Fruit fly (Drosophila melanogaster): ENCODE data around the gene CG10657.

The CG10657 gene

DNA sequence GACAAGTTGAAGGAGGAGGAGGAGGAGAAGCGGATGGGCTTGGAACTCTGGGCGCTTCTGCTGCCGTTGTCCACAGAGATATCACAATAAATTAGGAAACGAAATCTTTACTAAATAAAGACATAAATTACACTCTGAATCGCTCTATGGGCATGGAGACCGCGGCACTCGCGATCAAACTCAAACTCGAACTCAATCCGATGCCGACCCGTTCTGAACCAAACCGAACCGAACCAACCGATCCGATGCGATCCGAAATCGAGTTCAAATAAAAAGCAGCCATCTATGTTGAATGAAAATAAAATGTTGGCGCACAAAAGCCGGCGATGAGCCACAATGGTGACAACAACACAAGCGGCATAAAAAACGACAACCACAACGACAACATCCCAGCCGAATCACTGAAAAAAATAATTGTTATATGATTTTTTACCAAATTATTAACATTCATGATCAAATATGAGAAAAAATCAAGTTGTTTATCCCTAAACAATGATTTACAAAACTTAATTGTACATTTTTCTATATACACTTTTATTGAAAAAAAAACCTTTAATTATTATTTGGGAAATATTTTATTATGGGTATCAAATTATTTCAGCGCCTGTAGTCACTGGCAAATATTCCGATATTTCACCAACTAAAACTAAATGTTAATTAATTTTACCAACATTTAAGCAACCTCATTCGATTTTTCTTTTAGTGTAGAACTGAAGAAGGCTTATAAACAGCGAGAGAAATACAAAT lies 39.9 kb downstream of the CG10657 start (continued):
- TF ChIP-seq CG17328 (GFP tag; IDR thresholded peaks at IDR 0.05) (peak; percentile 75), CG18262 (tag; optimal IDR thresholded peaks at IDR 0.05) (peak; percentile 96), so (GFP tag; IDR thresholded peaks at IDR 0.05) (peak; percentile 42; the same call in 1 of the 3 replicates), CG7357 (GFP tag; IDR thresholded peaks at IDR 0.05) (0 out of 3 replicates have a peak, but pooled peaks have one; percentile 33), CG6791 (GFP tag; IDR thresholded peaks at IDR 0.05; ENCODE audit: partially characterized antibody) (no peak), CG9817 (tag; optimal IDR thresholded peaks at IDR 0.05) (peak; percentile 31), CG10979 (tag; optimal IDR thresholded peaks at IDR 0.05) (peak; percentile 97), ttk (GFP tag; IDR thresholded peaks at IDR 0.05) (peak; percentile 37), Ssrp (tag; optimal IDR thresholded peaks at IDR 0.05) (peak; percentile 90), CG10267 (tag; optimal IDR thresholded peaks at IDR 0.05) (peak; percentile 91), CG11504 (tag; optimal IDR thresholded peaks at IDR 0.05) (peak; percentile 92), CG2712 (tag; optimal IDR thresholded peaks at IDR 0.05) (peak; percentile 94), z (GFP tag; IDR thresholded peaks at IDR 0.05) (peak; percentile 62; the same call in 1 of the 3 replicates), crp (GFP tag; optimal IDR thresholded peaks at IDR 0.05) (peak in 1 of 2 experiments; percentile 17), CG8388 (GFP tag; optimal IDR thresholded peaks at IDR 0.05) (peak; percentile 92), Sox100B (GFP tag; optimal IDR thresholded peaks at IDR 0.05) (peak; percentile 93), Oaz (GFP tag; IDR thresholded peaks at IDR 0.05) (no peak), mam (GFP tag; optimal IDR thresholded peaks at IDR 0.05) (peak; percentile 16), CG6813 (GFP tag; optimal IDR thresholded peaks at IDR 0.05) (peak; percentile 58), tap (tag; optimal IDR thresholded peaks at IDR 0.05) (peak; percentile 71), sqz (GFP tag; optimal IDR thresholded peaks at IDR 0.05) (peak; percentile 84), CG12769 (tag; optimal IDR thresholded peaks at IDR 0.05) (no peak), stc (GFP tag; IDR thresholded peaks at IDR 0.05) (no peak), kah (GFP tag; optimal IDR thresholded peaks at IDR 0.05) (peak; percentile 46), scrt (GFP tag; optimal IDR thresholded peaks at IDR 0.05) (peak; percentile 51), ind (GFP tag; optimal IDR thresholded peaks at IDR 0.05) (peak; percentile 62), Ptx1 (GFP tag; IDR thresholded peaks at IDR 0.05) (peak; percentile 72), crol (GFP tag; IDR thresholded peaks at IDR 0.05) (no peak), pnt (GFP tag; optimal IDR thresholded peaks at IDR 0.05) (peak; percentile 22), repo (GFP tag; optimal IDR thresholded peaks at IDR 0.05) (no peak), Lhr (GFP tag; optimal IDR thresholded peaks at IDR 0.05) (peak; percentile 63), gcm2 (GFP tag; optimal IDR thresholded peaks at IDR 0.05) (no peak), CG34224 (GFP tag; IDR thresholded peaks at IDR 0.05; ENCODE audit: partially characterized antibody) (no peak), vfl (GFP tag; optimal IDR thresholded peaks at IDR 0.05) (no peak), CG12659 (GFP tag; optimal IDR thresholded peaks at IDR 0.05) (peak; percentile 72), HLHmδ (GFP tag; optimal IDR thresholded peaks at IDR 0.05) (no peak), CG8290 (GFP tag; optimal IDR thresholded peaks at IDR 0.05) (peak; percentile 53), CG8290 (tag; optimal IDR thresholded peaks at IDR 0.05) (no peak), fd96Cb (tag; optimal IDR thresholded peaks at IDR 0.05) (peak; percentile 93), CG7928 (GFP tag; optimal IDR thresholded peaks at IDR 0.05) (no peak), vnd (GFP tag; IDR thresholded peaks at IDR 0.05; ENCODE audit: partially characterized antibody) (no peak), hbn (GFP tag; IDR thresholded peaks at IDR 0.05; ENCODE audit: partially characterized antibody) (no peak), eyg (GFP tag; optimal IDR thresholded peaks at IDR 0.05) (peak; percentile 37), ham (GFP tag; IDR thresholded peaks at IDR 0.05) (no peak), CG6689 (GFP tag; IDR thresholded peaks at IDR 0.05) (peak; percentile 71; the same call in 1 of the 2 replicates), CG4282 (GFP tag; optimal IDR thresholded peaks at IDR 0.05) (no peak), ranshi (GFP tag; IDR thresholded peaks at IDR 0.05) (0 out of 2 replicates have a peak, but pooled peaks have one; percentile 32), Vsx1 (GFP tag; optimal IDR thresholded peaks at IDR 0.05) (peak; percentile 76), grau (tag; optimal IDR thresholded peaks at IDR 0.05) (peak; percentile 84)

All from whole organism, embryonic.